Worm (Caenorhabditis elegans): ENCODE results near the gene C37H5.14.

The C37H5.14 gene

DNA sequence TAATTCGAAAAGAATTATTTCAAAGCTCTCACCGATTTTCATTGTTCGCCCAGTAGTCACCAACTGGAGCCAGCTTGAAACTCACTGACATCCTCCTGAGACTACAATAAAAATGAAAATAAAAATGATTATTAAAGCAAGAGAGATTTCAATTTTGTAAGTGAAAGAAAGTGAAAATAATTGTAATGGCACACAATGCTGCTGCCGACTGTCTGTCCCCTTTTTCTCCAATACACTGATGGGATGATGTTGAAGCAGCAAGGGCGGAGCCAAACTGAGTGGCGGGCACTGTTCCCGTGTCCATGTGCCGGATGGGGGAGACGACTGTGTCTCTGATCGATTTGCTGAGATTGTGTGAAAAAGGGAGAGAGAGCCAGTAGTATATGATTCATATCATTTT lies at the start of gene C37H5.14:
Gene C37H5.14 (minus strand): TSS at position 101 of the 400 bp plus-strand sequence.
- TF ChIP-seq dmd-4 (tag; optimal IDR thresholded peaks at IDR 0.05) = no peak
- no peak for TF ChIP-seq nhr-25 (tag; optimal IDR thresholded peaks at IDR 0.05)
- TF ChIP-seq sem-4 (tag; optimal IDR thresholded peaks at IDR 0.05) = no peak
- no peak for TF ChIP-seq blmp-1 (tag; optimal IDR thresholded peaks at IDR 0.05; ENCODE audit: insufficient read depth)
- no peak for TF ChIP-seq ceh-82 (tag; optimal IDR thresholded peaks at IDR 0.05)
- TF ChIP-seq mdl-1 (tag; optimal IDR thresholded peaks at IDR 0.05) = no peak
- no peak for TF ChIP-seq nhr-129 (tag; optimal IDR thresholded peaks at IDR 0.05)
- no peak for TF ChIP-seq peb-1 (tag; optimal IDR thresholded peaks at IDR 0.05)
- no peak for TF ChIP-seq fos-1 (tag; optimal IDR thresholded peaks at IDR 0.05)
- no peak for TF ChIP-seq nhr-23 (tag; optimal IDR thresholded peaks at IDR 0.05)
- no peak for TF ChIP-seq gmeb-1 (tag; optimal IDR thresholded peaks at IDR 0.05)
- no peak for TF ChIP-seq egl-27 (tag; optimal IDR thresholded peaks at IDR 0.05)
- no peak for TF ChIP-seq nhr-237 (tag; optimal IDR thresholded peaks at IDR 0.05)
- TF ChIP-seq alr-1 (tag; optimal IDR thresholded peaks at IDR 0.05) = no peak
- no peak for TF ChIP-seq elt-1 (tag; optimal IDR thresholded peaks at IDR 0.05)
- no peak for TF ChIP-seq unc-62 (GFP tag; optimal IDR thresholded peaks at IDR 0.05)
- no peak for TF ChIP-seq F13H6.1 (tag; optimal IDR thresholded peaks at IDR 0.05)

DNA sequence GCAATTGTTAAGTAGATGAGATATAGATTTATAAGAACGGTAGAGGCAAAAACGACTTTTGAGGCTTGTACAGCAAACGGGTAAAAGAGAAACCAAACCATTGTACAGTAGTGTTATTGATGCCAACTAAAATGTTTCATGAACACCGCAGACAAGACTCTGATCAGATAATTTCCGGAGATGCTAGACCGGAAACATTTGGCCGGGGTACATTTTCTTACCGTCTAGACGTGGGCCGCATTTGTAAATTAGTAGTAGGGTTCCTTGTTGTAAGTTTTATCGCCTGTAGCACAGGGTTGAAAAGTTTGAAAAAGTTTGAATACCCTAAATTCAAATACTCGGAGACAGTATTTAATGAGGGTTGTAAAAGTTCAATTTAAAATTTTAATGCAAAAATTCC lies 47.2 kb upstream of the C37H5.14 start, which contains the start of gene str-32:
Gene str-32 (minus strand): TSS at position 101 of the 400 bp plus-strand sequence.
- no peak for TF ChIP-seq nhr-10 (tag; optimal IDR thresholded peaks at IDR 0.05)
- no peak for TF ChIP-seq nhr-25 (tag; optimal IDR thresholded peaks at IDR 0.05)
- no peak for TF ChIP-seq ztf-11 (tag; optimal IDR thresholded peaks at IDR 0.05)
- TF ChIP-seq nhr-6 (tag; optimal IDR thresholded peaks at IDR 0.05) = no peak
- TF ChIP-seq skn-1 (tag; optimal IDR thresholded peaks at IDR 0.05) = no peak
- no peak for TF ChIP-seq C34F6.9 (tag; optimal IDR thresholded peaks at IDR 0.05)
- no peak for TF ChIP-seq blmp-1 (tag; optimal IDR thresholded peaks at IDR 0.05; ENCODE audit: insufficient read depth)
- no peak for TF ChIP-seq unc-62 (GFP tag; optimal IDR thresholded peaks at IDR 0.05)
- TF ChIP-seq egl-27 (tag; optimal IDR thresholded peaks at IDR 0.05) = no peak
- TF ChIP-seq gmeb-1 (tag; optimal IDR thresholded peaks at IDR 0.05) = no peak
- no peak for TF ChIP-seq ama-1 (optimal IDR thresholded peaks at IDR 0.05)
- TF ChIP-seq crh-2 (tag; optimal IDR thresholded peaks at IDR 0.05) = no peak

DNA sequence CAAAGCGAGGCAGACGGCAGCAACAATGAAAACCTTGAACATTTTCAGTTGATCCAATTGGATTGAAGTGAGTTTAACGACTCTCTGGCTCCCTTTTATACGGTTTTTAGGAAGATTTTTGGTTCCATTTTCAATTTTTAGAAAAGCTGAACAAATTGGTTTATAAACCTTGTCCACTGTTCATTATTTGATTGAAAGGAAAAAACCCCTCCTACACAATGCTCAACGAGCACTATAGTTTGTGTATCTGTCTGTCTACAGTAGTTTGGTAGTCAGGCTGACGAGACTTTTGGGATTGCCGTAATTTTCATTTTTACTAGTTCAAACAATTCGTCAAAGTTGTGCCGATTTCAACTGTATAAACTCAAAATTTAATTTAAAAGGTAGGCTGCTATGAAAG lies 45.1 kb upstream of the C37H5.14 start, which contains the start of gene T19H12.15:
Gene T19H12.15 (minus strand): TSS at position 101 of the 400 bp plus-strand sequence.
- TF ChIP-seq snpc-4 (tag; optimal IDR thresholded peaks at IDR 0.05) (no peak), blmp-1 (tag; optimal IDR thresholded peaks at IDR 0.05; ENCODE audit: insufficient read depth) (no peak), F13H6.1 (tag; optimal IDR thresholded peaks at IDR 0.05) (no peak), lin-11 (tag; optimal IDR thresholded peaks at IDR 0.05) (no peak), ztf-1 (GFP tag; conservative IDR thresholded peaks at IDR 0.05) (no peak), mab-5 (tag; optimal IDR thresholded peaks at IDR 0.05) (no peak), nhr-21 (tag; optimal IDR thresholded peaks at IDR 0.05) (no peak), Y55F3AM.14 (GFP tag; optimal IDR thresholded peaks at IDR 0.05) (no peak), skn-1 (tag; optimal IDR thresholded peaks at IDR 0.05) (no peak), nhr-23 (tag; optimal IDR thresholded peaks at IDR 0.05) (no peak)

DNA sequence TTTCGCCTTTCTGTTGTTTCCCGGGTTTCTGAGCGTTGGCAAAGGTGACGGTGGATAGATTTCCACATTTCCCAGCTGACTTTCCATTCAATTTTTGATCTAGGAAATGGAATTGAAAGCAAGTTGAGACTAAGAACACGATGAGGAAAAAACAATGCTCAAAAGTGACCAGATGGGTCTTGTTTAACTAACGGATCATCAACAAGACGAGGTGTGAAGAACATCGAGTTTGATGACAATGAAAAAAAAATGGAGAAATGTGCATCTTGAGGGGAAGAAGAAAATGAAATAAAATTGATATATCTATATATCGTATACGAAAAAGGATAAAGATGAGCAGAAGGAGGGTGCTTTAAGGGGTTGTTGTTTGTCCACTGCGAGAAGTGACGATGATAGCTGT lies 43.4 kb upstream of the C37H5.14 start, which contains the start of gene T19H12.6:
Gene T19H12.6 (minus strand): TSS at position 101 of the 400 bp plus-strand sequence.
- TF ChIP-seq elt-3 (tag; optimal IDR thresholded peaks at IDR 0.05) (no peak), sma-9 (GFP tag; optimal IDR thresholded peaks at IDR 0.05) (no peak), sma-9 (tag; optimal IDR thresholded peaks at IDR 0.05) (no peak), nhr-237 (tag; optimal IDR thresholded peaks at IDR 0.05) (no peak)

DNA sequence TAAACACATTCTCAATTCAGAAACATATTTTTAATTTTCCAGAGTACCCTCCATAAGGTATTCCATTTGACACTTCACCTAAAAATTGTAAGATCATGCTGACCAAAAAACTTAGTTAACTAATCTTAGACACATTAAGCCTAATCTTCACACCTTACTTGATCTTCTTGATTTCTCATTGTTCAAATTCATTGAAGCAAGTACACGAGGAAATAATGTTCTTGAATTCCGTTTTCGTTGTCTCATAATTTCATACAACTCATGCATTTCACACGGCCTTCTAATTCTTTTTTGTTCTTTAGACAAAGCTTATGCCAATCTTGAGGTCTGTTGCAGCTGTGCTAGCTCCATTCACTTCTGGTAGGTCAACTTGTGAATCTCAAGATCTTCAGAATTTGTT lies 37.8 kb upstream of the C37H5.14 start, which contains the start of gene srd-33:
Gene srd-33 (plus strand): TSS at position 301 of the 400 bp plus-strand sequence.
- TF ChIP-seq lin-13 (GFP tag; optimal IDR thresholded peaks at IDR 0.05) (no peak), zag-1 (tag; optimal IDR thresholded peaks at IDR 0.05) (no peak), nhr-77 (tag; optimal IDR thresholded peaks at IDR 0.05) (no peak), unc-39 (tag; optimal IDR thresholded peaks at IDR 0.05) (no peak), dmd-4 (tag; optimal IDR thresholded peaks at IDR 0.05) (no peak), Y55F3AM.14 (GFP tag; optimal IDR thresholded peaks at IDR 0.05) (no peak), unc-55 (GFP tag; optimal IDR thresholded peaks at IDR 0.05) (no peak), ama-1 (optimal IDR thresholded peaks at IDR 0.05) (no peak), skn-1 (tag; optimal IDR thresholded peaks at IDR 0.05) (no peak)

All from whole organism, L2 larva.